Worm (Caenorhabditis elegans) whole organism, mixed stage, embryonic: ENCODE results near the gene hecd-1.

Experiments
- M03D4.4 ChIP-seq: sonication (generic microtip); optimal IDR thresholded peaks from 2 replicates; lab custom pipeline; 2017; ENCODE audit warnings: mild to moderate bottlenecking, missing genetic modification characterization, missing compliant biosample characterization
- blmp-1 ChIP-seq: fragments of 150-350 bp; optimal IDR thresholded peaks from 2 replicates; lab custom pipeline; 2014; ENCODE audit warnings: missing biosample characterization, missing genetic modification characterization
- ceh-43 ChIP-seq: fragments of 200-800 bp; sonication (Bioruptor generic); optimal IDR thresholded peaks from 2 replicates; lab custom pipeline; 2018; ENCODE audit warnings: mild to moderate bottlenecking, missing genetic modification characterization, moderate library complexity, missing compliant biosample characterization
- drap-1 ChIP-seq: fragments of 200-800 bp; sonication (Bioruptor generic); optimal IDR thresholded peaks from 3 replicates; lab custom pipeline; 2018; ENCODE audit warnings: mild to moderate bottlenecking, missing genetic modification characterization, missing compliant biosample characterization
- hlh-1 ChIP-seq: fragments of 150-350 bp; optimal IDR thresholded peaks from 2 replicates; lab custom pipeline; 2014; ENCODE audit warnings: missing biosample characterization, missing genetic modification reagents, missing genetic modification characterization
- mls-2 ChIP-seq: sonication (generic microtip); optimal IDR thresholded peaks from 2 replicates; lab custom pipeline; 2016; ENCODE audit warnings: mild to moderate bottlenecking, missing genetic modification characterization, moderate library complexity, missing compliant biosample characterization
- nhr-28 ChIP-seq: fragments of 150-350 bp; optimal IDR thresholded peaks from 2 replicates; lab custom pipeline; 2014; ENCODE audit warnings: missing biosample characterization, missing genetic modification characterization
- pha-4 ChIP-seq: fragments of 150-350 bp; optimal IDR thresholded peaks from 2 replicates; lab custom pipeline; 2018; ENCODE audit warnings: missing biosample characterization, missing genetic modification reagents, missing genetic modification characterization
- snpc-4 ChIP-seq: fragments of 150-350 bp; optimal IDR thresholded peaks from 2 replicates; lab custom pipeline; 2014; ENCODE audit warnings: missing biosample characterization, missing genetic modification characterization
- ztf-11 ChIP-seq: fragments of 150-350 bp; optimal IDR thresholded peaks from 2 replicates; lab custom pipeline; 2014; ENCODE audit warnings: missing biosample characterization, missing genetic modification characterization

DNA sequence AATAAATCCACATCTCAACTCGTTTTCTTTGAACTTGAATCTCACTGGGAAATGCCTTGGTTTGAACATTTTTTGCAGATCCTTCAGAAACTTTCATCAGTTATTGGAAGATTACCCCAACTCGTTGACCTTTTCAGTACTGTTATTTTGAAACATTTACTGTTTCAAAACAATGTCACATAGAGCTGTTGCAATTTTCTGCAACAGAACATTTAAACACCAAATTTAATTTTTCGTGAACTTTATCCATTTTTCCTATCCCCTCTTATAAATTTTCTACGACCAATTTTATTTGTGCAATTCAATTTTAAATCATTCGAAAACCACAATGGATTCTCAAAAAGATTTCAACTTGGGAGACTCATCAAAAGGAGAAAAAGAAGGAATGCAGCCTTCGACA lies 36.6 kb downstream of the hecd-1 start, which contains the start of gene ZC477.2:
- no peak for TF ChIP-seq pha-4
- TF ChIP-seq M03D4.4 (tag; lab: Kevin White, UChicago), result no peak
- TF ChIP-seq ztf-11 (tag; lab: Kevin White, UChicago), result no peak
- no peak for TF ChIP-seq ceh-43 (GFP tag; lab: Kevin White, UChicago)
- no peak for TF ChIP-seq nhr-28 (tag; lab: Kevin White, UChicago)
- no peak for TF ChIP-seq snpc-4 (tag; lab: Kevin White, UChicago)
- TF ChIP-seq mls-2 (tag; lab: Kevin White, UChicago), result no peak
- no peak for TF ChIP-seq blmp-1 (tag; lab: Kevin White, UChicago)
- TF ChIP-seq drap-1, result no peak
- TF ChIP-seq hlh-1 (tag; lab: Kevin White, UChicago), result no peak
